Worm (Caenorhabditis elegans): ENCODE results near the gene tkt-1.
A peak's percentile ranks its signal among the peaks of the same experiment; 100 is the strongest.

The tkt-1 gene

ce11 chrIV:10243276-10243675, at the start of gene tkt-1:
tkt-1 (plus strand) TSS chrIV:10243612.
- TF ChIP-seq sma-9 (GFP tag; optimal IDR thresholded peaks at IDR 0.05) (peak; percentile 28), sma-9 (tag; optimal IDR thresholded peaks at IDR 0.05) (no peak), fos-1 (tag; optimal IDR thresholded peaks at IDR 0.05) (peak; percentile 79), egl-27 (tag; optimal IDR thresholded peaks at IDR 0.05) (no peak), crh-2 (tag; optimal IDR thresholded peaks at IDR 0.05) (peak; percentile 81)

- no peak for TF ChIP-seq ztf-4 (tag; optimal IDR thresholded peaks at IDR 0.05)
- no peak for TF ChIP-seq alr-1 (tag; optimal IDR thresholded peaks at IDR 0.05)
- TF ChIP-seq nhr-25 (tag; optimal IDR thresholded peaks at IDR 0.05): no peak
These were observed 49.1 kb upstream of the tkt-1 start, which contains the start of gene ptrg-1 for ce11 chrIV:10194345-10194744. ptrg-1 (minus strand) TSS chrIV:10194445.

- no peak for TF ChIP-seq mbf-1 (tag; optimal IDR thresholded peaks at IDR 0.05)
- no peak for TF ChIP-seq mdl-1 (tag; optimal IDR thresholded peaks at IDR 0.05)
- no peak for TF ChIP-seq egl-27 (tag; optimal IDR thresholded peaks at IDR 0.05)
- TF ChIP-seq blmp-1 (tag; optimal IDR thresholded peaks at IDR 0.05; ENCODE audit: insufficient read depth): no peak
- no peak for TF ChIP-seq F13H6.1 (tag; optimal IDR thresholded peaks at IDR 0.05)
- no peak for TF ChIP-seq lin-13 (GFP tag; optimal IDR thresholded peaks at IDR 0.05)
- TF ChIP-seq nhr-12 (tag; optimal IDR thresholded peaks at IDR 0.05): no peak
- TF ChIP-seq peb-1 (tag; optimal IDR thresholded peaks at IDR 0.05): no peak
- no peak for TF ChIP-seq nhr-25 (tag; optimal IDR thresholded peaks at IDR 0.05)
- TF ChIP-seq ceh-16 (tag; optimal IDR thresholded peaks at IDR 0.05): no peak
- TF ChIP-seq ZK546.5 (tag; optimal IDR thresholded peaks at IDR 0.05): no peak
- no peak for TF ChIP-seq nhr-237 (tag; optimal IDR thresholded peaks at IDR 0.05)
- no peak for TF ChIP-seq ztf-1 (GFP tag; conservative IDR thresholded peaks at IDR 0.05)
- TF ChIP-seq lin-39 (tag; optimal IDR thresholded peaks at IDR 0.05): no peak
- TF ChIP-seq zag-1 (tag; optimal IDR thresholded peaks at IDR 0.05): no peak
- TF ChIP-seq skn-1 (tag; optimal IDR thresholded peaks at IDR 0.05): no peak
- no peak for TF ChIP-seq Y55F3AM.14 (GFP tag; optimal IDR thresholded peaks at IDR 0.05)
- TF ChIP-seq elt-1 (tag; optimal IDR thresholded peaks at IDR 0.05): no peak
These were observed 46.0 kb upstream of the tkt-1 start, which contains the start of gene gon-4 for ce11 chrIV:10197317-10197867. gon-4 (plus strand) TSS chrIV:10197817.

ce11 chrIV:10206182-10206581, 37.2 kb upstream of the tkt-1 start, which contains the start of gene K04D7.6:
K04D7.6 (minus strand) TSS chrIV:10206282.
- TF ChIP-seq F13H6.1 (tag; optimal IDR thresholded peaks at IDR 0.05) (no peak), mbf-1 (tag; optimal IDR thresholded peaks at IDR 0.05) (no peak), Y55F3AM.14 (GFP tag; optimal IDR thresholded peaks at IDR 0.05) (no peak), nhr-6 (tag; optimal IDR thresholded peaks at IDR 0.05) (no peak), R02D3.7 (tag; optimal IDR thresholded peaks at IDR 0.05) (no peak), nhr-23 (tag; optimal IDR thresholded peaks at IDR 0.05) (no peak), unc-55 (GFP tag; optimal IDR thresholded peaks at IDR 0.05) (no peak), aly-2 (tag; optimal IDR thresholded peaks at IDR 0.05) (no peak), dmd-4 (tag; optimal IDR thresholded peaks at IDR 0.05) (no peak), ama-1 (optimal IDR thresholded peaks at IDR 0.05) (no peak), ztf-4 (tag; optimal IDR thresholded peaks at IDR 0.05) (no peak), snpc-4 (tag; optimal IDR thresholded peaks at IDR 0.05) (no peak)

DNA sequence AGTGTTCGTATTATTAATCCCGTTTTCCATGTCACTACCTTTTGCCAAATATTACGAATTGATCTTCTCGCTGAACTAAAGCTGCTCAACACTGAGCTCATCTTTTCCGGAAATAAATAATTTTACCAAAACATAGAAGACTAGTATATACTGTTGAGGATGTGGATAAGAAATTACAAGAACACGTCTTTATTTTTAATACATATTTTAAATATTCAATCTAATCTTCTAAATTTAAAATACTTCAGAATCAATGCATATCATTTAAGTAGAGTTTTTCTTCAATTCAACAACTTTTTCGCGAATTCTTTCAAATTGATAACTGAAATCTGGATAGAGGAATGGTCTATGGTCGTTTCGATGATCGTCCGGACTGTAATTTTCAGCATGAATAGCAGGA, 28.6 kb upstream of the tkt-1 start, which contains the start of gene abt-1:
Gene abt-1 (minus strand): TSS at position 101 of the 400 bp plus-strand sequence.
- no peak for TF ChIP-seq mab-5 (tag; optimal IDR thresholded peaks at IDR 0.05)
- no peak for TF ChIP-seq alr-1 (tag; optimal IDR thresholded peaks at IDR 0.05)
- TF ChIP-seq ceh-82 (tag; optimal IDR thresholded peaks at IDR 0.05): no peak
- TF ChIP-seq lin-39 (tag; optimal IDR thresholded peaks at IDR 0.05): no peak
- TF ChIP-seq unc-39 (tag; optimal IDR thresholded peaks at IDR 0.05): no peak

ce11 chrIV:10215393-10215792, 28.0 kb upstream of the tkt-1 start:
- TF ChIP-seq C34F6.9 (tag; optimal IDR thresholded peaks at IDR 0.05): no peak
- TF ChIP-seq Y55F3AM.14 (GFP tag; optimal IDR thresholded peaks at IDR 0.05): no peak
- TF ChIP-seq elt-3 (tag; optimal IDR thresholded peaks at IDR 0.05): no peak
- TF ChIP-seq sem-4 (tag; optimal IDR thresholded peaks at IDR 0.05): no peak
- no peak for TF ChIP-seq lin-13 (GFP tag; optimal IDR thresholded peaks at IDR 0.05)
- TF ChIP-seq fos-1 (tag; optimal IDR thresholded peaks at IDR 0.05): no peak
- no peak for TF ChIP-seq aly-2 (tag; optimal IDR thresholded peaks at IDR 0.05)
- TF ChIP-seq mdl-1 (tag; optimal IDR thresholded peaks at IDR 0.05): no peak
- TF ChIP-seq egl-27 (tag; optimal IDR thresholded peaks at IDR 0.05): no peak
- TF ChIP-seq mab-5 (tag; optimal IDR thresholded peaks at IDR 0.05): no peak
- no peak for TF ChIP-seq nhr-23 (tag; optimal IDR thresholded peaks at IDR 0.05)

Data from whole organism, L2 larva.